Worm (Caenorhabditis elegans) whole organism, L4 larva: ENCODE data around the gene Y53G8AM.8.

Source experiments
- D1046.2 ChIP-seq: fragments of 200-800 bp; sonication (Bioruptor generic); IDR thresholded peaks from 2 replicates; pipeline ENCODE4 v1.3.6; 2022; ENCODE audit warnings: missing genetic modification characterization, missing compliant biosample characterization
- F37D6.2 ChIP-seq: sonication (generic microtip); optimal IDR thresholded peaks from 2 replicates; lab custom pipeline; 2016; ENCODE audit warnings: mild to moderate bottlenecking, missing genetic modification characterization, missing compliant biosample characterization
- F49E8.2 ChIP-seq: sonication (generic microtip); optimal IDR thresholded peaks from 2 replicates; lab custom pipeline; 2016; ENCODE audit warnings: missing compliant biosample characterization, mild to moderate bottlenecking, missing genetic modification characterization, borderline replicate concordance
- T26A8.4 ChIP-seq: fragments of 200-800 bp; sonication (Bioruptor generic); IDR thresholded peaks from 2 replicates; pipeline ENCODE4 v1.3.6; 2022; ENCODE audit warnings: missing genetic modification characterization, missing compliant biosample characterization
- Y48G9A.11 ChIP-seq: fragments of 200-800 bp; sonication (Bioruptor generic); IDR thresholded peaks from 2 replicates; pipeline ENCODE4 v1.3.6; 2022; ENCODE audit warnings: missing genetic modification reagents, missing genetic modification characterization, missing compliant biosample characterization
- Y5F2A.4 ChIP-seq: fragments of 200-800 bp; sonication (Bioruptor generic); optimal IDR thresholded peaks from 2 replicates; lab custom pipeline; 2018; ENCODE audit warnings: mild to moderate bottlenecking, missing genetic modification characterization, missing compliant biosample characterization
- aha-1 ChIP-seq: fragments of 150-350 bp; peaks from one replicate; lab custom pipeline; 2014; ENCODE audit warnings: missing biosample characterization, missing genetic modification characterization
- ama-1 ChIP-seq: fragments of 150-350 bp; optimal IDR thresholded peaks from 2 replicates; lab custom pipeline; 2014; ENCODE audit warnings: inconsistent platforms, mixed read lengths
- ceh-28 ChIP-seq: fragments of 150-350 bp; optimal IDR thresholded peaks from 2 replicates; lab custom pipeline; 2014; ENCODE audit warnings: missing biosample characterization, missing genetic modification reagents, missing genetic modification characterization
- ceh-62 ChIP-seq: sonication (generic microtip); optimal IDR thresholded peaks from 2 replicates; lab custom pipeline; 2017; ENCODE audit warnings: missing biosample characterization, missing genetic modification characterization
- cey-2 ChIP-seq: sonication (generic microtip); optimal IDR thresholded peaks from 3 replicates; lab custom pipeline; 2017; ENCODE audit warnings: missing genetic modification characterization, mild to moderate bottlenecking, missing compliant biosample characterization, antibody characterized with exemption, borderline replicate concordance; ENCODE audit not compliant: insufficient read depth
- ctbp-1 ChIP-seq: fragments of 200-800 bp; sonication (Bioruptor generic); IDR thresholded peaks from 2 replicates; pipeline ENCODE4 v1.3.6; 2022; ENCODE audit warnings: missing genetic modification reagents, missing genetic modification characterization, missing compliant biosample characterization
- daf-12 ChIP-seq: fragments of 150-350 bp; optimal IDR thresholded peaks from 2 replicates; lab custom pipeline; 2014; ENCODE audit warnings: missing biosample characterization, missing genetic modification reagents, missing genetic modification characterization
- daf-19 ChIP-seq: fragments of 200-800 bp; sonication (Bioruptor generic); conservative IDR thresholded peaks from 2 replicates; pipeline ENCODE4 v1.3.6; 2022; ENCODE audit warnings: missing genetic modification characterization, missing compliant biosample characterization
- dmd-6 ChIP-seq: fragments of 200-800 bp; sonication (Bioruptor generic); IDR thresholded peaks from 2 replicates; pipeline ENCODE4 v1.3.6; 2022; ENCODE audit warnings: missing genetic modification reagents, missing genetic modification characterization, missing compliant biosample characterization
- dmd-9 ChIP-seq: fragments of 200-800 bp; sonication (Bioruptor generic); IDR thresholded peaks from 2 replicates; pipeline ENCODE4 v1.3.6; 2022; ENCODE audit warnings: missing genetic modification reagents, missing genetic modification characterization, missing compliant biosample characterization
- dpl-1 ChIP-seq: fragments of 150-350 bp; optimal IDR thresholded peaks from 2 replicates; lab custom pipeline; 2014; ENCODE audit warnings: missing biosample characterization, missing genetic modification reagents, missing genetic modification characterization
- dve-1 ChIP-seq: sonication (generic microtip); optimal IDR thresholded peaks from 2 replicates; lab custom pipeline; 2017; ENCODE audit warnings: antibody characterized with exemption, mild to moderate bottlenecking, missing genetic modification characterization, missing compliant biosample characterization; ENCODE audit not compliant: insufficient read depth
- hlh-11 ChIP-seq: fragments of 200-800 bp; sonication (Bioruptor generic); optimal IDR thresholded peaks from 2 replicates; lab custom pipeline; 2018; ENCODE audit warnings: mild to moderate bottlenecking, missing genetic modification characterization, missing compliant biosample characterization
- hmg-1.1 ChIP-seq: fragments of 200-800 bp; sonication (Bioruptor generic); IDR thresholded peaks from 2 replicates; pipeline ENCODE4 v1.3.6; 2022; ENCODE audit warnings: missing genetic modification reagents, missing genetic modification characterization, missing compliant biosample characterization
- lin-1 ChIP-seq: fragments of 200-800 bp; sonication (Bioruptor generic); IDR thresholded peaks from 2 replicates; pipeline ENCODE4 v1.3.6; 2022; ENCODE audit warnings: missing genetic modification reagents, missing genetic modification characterization, missing compliant biosample characterization
- lin-29 ChIP-seq: fragments of 200-800 bp; sonication (Bioruptor generic); IDR thresholded peaks from 2 replicates; pipeline ENCODE4 v1.3.6; 2022; ENCODE audit warnings: missing genetic modification reagents, missing genetic modification characterization, missing compliant biosample characterization
- lin-38 ChIP-seq: fragments of 200-800 bp; sonication (Bioruptor generic); IDR thresholded peaks from 2 replicates; pipeline ENCODE4 v1.3.6; 2022; ENCODE audit warnings: missing genetic modification reagents, missing genetic modification characterization, missing compliant biosample characterization
- lsy-2 ChIP-seq, 2 experiments: fragments of 150-350 bp in 1 of 2; sonication (generic microtip) in 1 of 2; optimal IDR thresholded peaks; 2 replicates each; lab custom pipeline; 2014 to 2017; ENCODE audit warnings: missing biosample characterization in 2 of 2, missing genetic modification characterization in 2 of 2
- mdl-1 ChIP-seq, 2 experiments: fragments of 150-350 bp in 1 of 2; sonication (generic microtip) in 1 of 2; optimal IDR thresholded peaks; 2 replicates each; lab custom pipeline; 2014 to 2017; ENCODE audit warnings: missing biosample characterization in 2 of 2, missing genetic modification characterization in 2 of 2
- mdt-29 ChIP-seq: fragments of 200-800 bp; sonication (Bioruptor generic); IDR thresholded peaks from 2 replicates; pipeline ENCODE4 v1.3.6; 2022; ENCODE audit warnings: missing genetic modification reagents, missing genetic modification characterization, missing compliant biosample characterization
- mep-1 ChIP-seq: fragments of 150-350 bp; sonication (generic microtip); optimal IDR thresholded peaks from 3 replicates; lab custom pipeline; 2014; ENCODE audit warnings: missing biosample characterization, missing genetic modification characterization
- mes-2 ChIP-seq: sonication (generic microtip); optimal IDR thresholded peaks from 2 replicates; lab custom pipeline; 2016; ENCODE audit warnings: missing genotype, mild to moderate bottlenecking, missing genetic modification characterization, missing compliant biosample characterization; ENCODE audit not compliant: poor library complexity, severe bottlenecking
- nhr-28 ChIP-seq: fragments of 150-350 bp; optimal IDR thresholded peaks from 2 replicates; lab custom pipeline; 2014; ENCODE audit warnings: missing biosample characterization, missing genetic modification characterization
- nhr-42 ChIP-seq: fragments of 200-800 bp; sonication (Bioruptor generic); IDR thresholded peaks from 2 replicates; pipeline ENCODE4 v1.3.6; 2022; ENCODE audit warnings: missing genetic modification characterization, missing compliant biosample characterization
- nhr-6 ChIP-seq: fragments of 150-350 bp; optimal IDR thresholded peaks from 2 replicates; lab custom pipeline; 2014; ENCODE audit warnings: missing biosample characterization, missing genetic modification characterization
- nhr-77 ChIP-seq: fragments of 150-350 bp; optimal IDR thresholded peaks from 2 replicates; lab custom pipeline; 2014; ENCODE audit warnings: missing biosample characterization, missing genetic modification characterization
- pqm-1 ChIP-seq: sonication (generic microtip); optimal IDR thresholded peaks from 2 replicates; lab custom pipeline; 2017; ENCODE audit warnings: missing biosample characterization, missing genetic modification characterization
- rbr-2 ChIP-seq: sonication (generic microtip); optimal IDR thresholded peaks from 2 replicates; lab custom pipeline; 2016; ENCODE audit warnings: missing genotype, missing genetic modification characterization, missing compliant biosample characterization
- sdz-12 ChIP-seq: fragments of 200-800 bp; sonication (Bioruptor generic); optimal IDR thresholded peaks from 2 replicates; lab custom pipeline; 2018; ENCODE audit warnings: mild to moderate bottlenecking, missing genetic modification characterization, missing compliant biosample characterization
- snpc-4 ChIP-seq: fragments of 150-350 bp; optimal IDR thresholded peaks from 2 replicates; lab custom pipeline; 2014; ENCODE audit warnings: missing biosample characterization, missing genetic modification characterization
- spr-3 ChIP-seq: fragments of 200-800 bp; sonication (Bioruptor generic); optimal IDR thresholded peaks from 2 replicates; lab custom pipeline; 2018; ENCODE audit warnings: mild to moderate bottlenecking, missing genetic modification characterization, missing compliant biosample characterization
- tag-97 ChIP-seq: fragments of 200-800 bp; sonication (Bioruptor generic); IDR thresholded peaks from 2 replicates; pipeline ENCODE4 v1.3.6; 2022; ENCODE audit warnings: missing genetic modification characterization, missing compliant biosample characterization
- tra-1 ChIP-seq: fragments of 200-800 bp; sonication (Bioruptor generic); IDR thresholded peaks from 2 replicates; pipeline ENCODE4 v1.3.6; 2022; ENCODE audit warnings: missing genetic modification reagents, missing genetic modification characterization, missing compliant biosample characterization
- unc-39 ChIP-seq: sonication (generic microtip); optimal IDR thresholded peaks from 2 replicates; lab custom pipeline; 2017; ENCODE audit warnings: missing biosample characterization, missing genetic modification characterization
- unc-62 ChIP-seq, 3 experiments: fragments of 150-350 bp in 1 of 3; sonication (generic microtip); optimal IDR thresholded peaks in 2 of 3; peaks in 1 of 3; 1 replicate in 1 of 3; 2 replicates in 2 of 3; lab custom pipeline; 2014 to 2017; ENCODE audit warnings: missing biosample characterization in 3 of 3, missing genetic modification characterization in 3 of 3, missing genetic modification reagents in 3 of 3, missing genotype in 1 of 3
- zag-1 ChIP-seq: fragments of 150-350 bp; optimal IDR thresholded peaks from 2 replicates; lab custom pipeline; 2014; ENCODE audit warnings: missing biosample characterization, missing genetic modification characterization
- zfp-2 ChIP-seq: sonication (generic microtip); optimal IDR thresholded peaks from 2 replicates; lab custom pipeline; 2016; ENCODE audit warnings: mild to moderate bottlenecking, missing genetic modification characterization, missing compliant biosample characterization
- zip-11 ChIP-seq: fragments of 200-800 bp; sonication (Bioruptor generic); IDR thresholded peaks from 2 replicates; pipeline ENCODE4 v1.3.6; 2022; ENCODE audit warnings: missing genetic modification characterization, missing compliant biosample characterization

Y53G8AM.8 gene

DNA sequence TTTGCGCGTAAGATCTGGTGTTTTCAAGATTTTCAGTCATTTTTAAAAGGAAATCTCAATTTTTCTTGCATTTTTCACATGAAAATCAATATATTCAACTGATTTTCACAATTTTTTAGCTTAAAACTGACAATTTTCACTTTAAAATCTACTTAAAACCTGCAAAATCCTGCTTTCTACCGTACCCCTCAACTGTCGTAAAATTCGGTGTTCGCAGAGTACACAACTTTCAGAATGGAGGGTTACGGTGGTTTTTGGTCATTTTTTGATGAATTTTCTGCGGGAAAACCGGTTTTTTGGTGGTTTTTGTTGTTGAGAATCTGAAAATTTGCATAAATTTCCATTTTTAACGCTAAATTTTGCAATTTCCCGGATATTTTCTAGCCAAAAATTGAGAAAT, 33.6 kb upstream of the Y53G8AM.8 start:
- TF ChIP-seq zip-11 (GFP tag; lab: Robert Waterston, UW): no peak
- peak in 1 of 2 experiments; percentile 77 for TF ChIP-seq lsy-2 (tag; optimal IDR thresholded peaks at IDR 0.05; lab: Kevin White, UChicago)
- no peak for TF ChIP-seq aha-1 (tag; lab: Kevin White, UChicago)
- no peak for TF ChIP-seq ceh-62 (tag; lab: Kevin White, UChicago)

DNA sequence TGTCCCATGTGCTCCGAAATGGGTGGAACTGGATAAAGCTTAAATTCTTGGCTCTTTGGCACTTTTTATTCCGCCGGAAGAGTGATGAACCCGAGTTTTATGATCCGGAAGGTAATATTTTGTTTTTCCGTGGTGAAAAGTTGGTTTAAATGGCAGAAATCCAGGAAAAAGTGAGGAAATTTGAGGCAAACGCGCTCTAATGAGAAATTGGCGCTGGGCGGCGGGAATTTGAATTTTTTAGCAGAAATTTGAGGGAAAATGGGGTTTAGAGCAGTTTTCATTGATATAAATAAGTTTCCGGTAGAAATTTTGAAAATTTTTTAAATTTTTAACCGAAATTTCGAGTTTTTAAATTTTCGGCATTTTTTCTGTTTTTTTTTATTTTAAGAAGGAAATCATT, 33.1 kb upstream of the Y53G8AM.8 start:
- TF ChIP-seq lin-38 (peak; percentile 68), F49E8.2 (tag; lab: Kevin White, UChicago) (no peak), ceh-28 (tag; lab: Kevin White, UChicago) (no peak), mdl-1 (tag; optimal IDR thresholded peaks at IDR 0.05; lab: Kevin White, UChicago) (no peak), pqm-1 (tag; lab: Kevin White, UChicago) (no peak), zfp-2 (tag; lab: Kevin White, UChicago) (no peak), mes-2 (tag; lab: Kevin White, UChicago) (no peak), snpc-4 (tag; lab: Kevin White, UChicago) (no peak)

DNA sequence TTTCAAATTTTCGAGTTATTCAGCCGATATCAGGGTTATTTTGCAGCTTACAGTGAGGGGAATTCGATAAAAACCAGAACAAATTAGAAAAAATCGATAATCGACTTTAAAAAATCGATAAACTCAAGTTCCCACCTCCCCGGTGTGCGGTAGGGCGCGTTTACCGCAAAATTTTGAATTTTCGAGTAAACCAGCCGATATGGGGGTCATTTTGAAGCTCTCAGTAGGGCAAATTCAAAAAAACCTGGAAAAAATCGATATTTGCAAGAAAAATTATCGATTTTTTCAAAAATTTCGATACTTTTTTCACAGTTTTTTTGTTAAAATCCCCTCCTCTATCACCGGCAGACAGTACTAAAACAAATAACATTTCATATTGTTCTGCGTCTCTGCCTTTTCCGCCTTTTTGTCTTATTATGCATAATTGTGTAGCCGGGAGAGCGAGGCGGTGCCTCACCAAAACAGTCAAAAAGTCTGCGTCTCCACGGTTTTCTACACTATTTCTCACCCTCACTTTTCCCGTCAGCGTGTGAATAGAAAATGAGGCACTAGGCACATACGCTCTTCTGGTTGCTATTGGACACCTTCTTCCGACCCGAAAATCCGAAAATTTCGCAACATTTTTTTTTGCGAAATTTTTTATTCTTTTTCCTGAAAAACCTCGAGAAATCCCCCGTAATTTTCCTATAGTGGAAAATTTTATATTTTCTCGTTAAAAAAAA, 32.5 kb upstream of the Y53G8AM.8 start, which contains the start of gene ral-1:
Gene ral-1, plus strand, starts transcription at position 435 of the 722 bp plus-strand sequence.
- TF ChIP-seq tag-97 (no peak), ceh-28 (tag; lab: Kevin White, UChicago) (peak; percentile 85), unc-39 (tag; lab: Kevin White, UChicago) (no peak), nhr-77 (tag; lab: Kevin White, UChicago) (no peak), rbr-2 (no peak), Y5F2A.4 (GFP tag; lab: Kevin White, UChicago) (no peak), daf-19 (GFP tag; lab: Robert Waterston, UW) (no peak), mdt-29 (GFP tag; lab: Robert Waterston, UW) (no peak), dpl-1 (GFP tag; lab: Kevin White, UChicago) (peak; percentile 3), Y48G9A.11 (no peak), zag-1 (no peak), nhr-28 (tag; lab: Kevin White, UChicago) (peak; percentile 11), lin-29 (no peak), hmg-1.1 (GFP tag; lab: Robert Waterston, UW) (no peak), dmd-6 (GFP tag; lab: Robert Waterston, UW) (no peak), lin-1 (GFP tag; lab: Robert Waterston, UW) (no peak), aha-1 (tag; lab: Kevin White, UChicago) (no peak), F37D6.2 (tag; lab: Kevin White, UChicago) (no peak), snpc-4 (tag; lab: Kevin White, UChicago) (no peak), D1046.2 (GFP tag; lab: Robert Waterston, UW) (no peak), mep-1 (tag; lab: Kevin White, UChicago) (no peak), nhr-42 (GFP tag; lab: Robert Waterston, UW) (no peak), daf-12 (tag; lab: Kevin White, UChicago) (no peak), cey-2 (no peak), T26A8.4 (GFP tag; lab: Robert Waterston, UW) (no peak), unc-62 (GFP tag; optimal IDR thresholded peaks at IDR 0.05 in 1 of 2; lab: Kevin White, UChicago) (no peak), unc-62 (tag; optimal IDR thresholded peaks at IDR 0.05; lab: Kevin White, UChicago) (no peak), pqm-1 (tag; lab: Kevin White, UChicago) (no peak), sdz-12 (GFP tag; lab: Kevin White, UChicago) (no peak), mes-2 (tag; lab: Kevin White, UChicago) (peak; percentile 12), spr-3 (no peak), ama-1 (no peak), hlh-11 (peak; percentile 3), nhr-6 (tag; lab: Kevin White, UChicago) (peak; percentile 53), ctbp-1 (no peak), dve-1 (tag; lab: Kevin White, UChicago) (peak; percentile 46), lin-38 (no peak; the same call in 1 of the 2 replicates), ceh-62 (tag; lab: Kevin White, UChicago) (no peak), mdl-1 (tag; optimal IDR thresholded peaks at IDR 0.05; lab: Kevin White, UChicago) (no peak), dmd-9 (GFP tag; lab: Robert Waterston, UW) (no peak), tra-1 (no peak), F49E8.2 (tag; lab: Kevin White, UChicago) (no peak), lsy-2 (tag; optimal IDR thresholded peaks at IDR 0.05; lab: Kevin White, UChicago) (peak in 1 of 2 experiments; percentile 26)
